Worm (Caenorhabditis elegans) whole organism, young adult: Measurements from ENCODE around the gene str-121.

Experiments
- B0261.1 ChIP-seq: sonication (generic microtip); optimal IDR thresholded peaks from 2 replicates; lab custom pipeline; 2016; ENCODE audit warnings: mild to moderate bottlenecking, missing genetic modification characterization, moderate library complexity, missing compliant biosample characterization
- D2030.7 ChIP-seq: fragments of 200-800 bp; sonication (Bioruptor generic); IDR thresholded peaks from 2 replicates; pipeline ENCODE4 v1.3.6; 2022; ENCODE audit warnings: missing genetic modification reagents, missing genetic modification characterization, missing compliant biosample characterization
- F10E7.11 ChIP-seq: sonication (generic microtip); optimal IDR thresholded peaks from 2 replicates; lab custom pipeline; 2017; ENCODE audit warnings: mild to moderate bottlenecking, missing genetic modification characterization, moderate library complexity, missing compliant biosample characterization
- F33H1.4 ChIP-seq: fragments of 200-800 bp; sonication (Bioruptor generic); IDR thresholded peaks from 2 replicates; pipeline ENCODE4 v1.3.6; 2022; ENCODE audit warnings: missing genetic modification reagents, missing genetic modification characterization, missing compliant biosample characterization
- F37B4.10 ChIP-seq: fragments of 200-800 bp; sonication (Bioruptor generic); IDR thresholded peaks from 2 replicates; pipeline ENCODE4 v1.3.6; 2022; ENCODE audit warnings: missing genetic modification characterization, missing compliant biosample characterization
- F39B2.1 ChIP-seq: fragments of 200-800 bp; sonication (Bioruptor generic); IDR thresholded peaks from 2 replicates; pipeline ENCODE4 v1.3.6; 2022; ENCODE audit warnings: missing genetic modification reagents, missing genetic modification characterization, missing compliant biosample characterization
- F49E8.2 ChIP-seq: sonication (generic microtip); optimal IDR thresholded peaks from 3 replicates; lab custom pipeline; 2017; ENCODE audit warnings: missing genetic modification characterization, mild to moderate bottlenecking, missing compliant biosample characterization, antibody characterized with exemption, moderate library complexity; ENCODE audit not compliant: insufficient read depth
- K11D2.4 ChIP-seq: fragments of 200-800 bp; sonication (Bioruptor generic); IDR thresholded peaks from 2 replicates; pipeline ENCODE4 v1.3.6; 2022; ENCODE audit warnings: missing genetic modification reagents, missing genetic modification characterization, missing compliant biosample characterization
- T26A5.8 ChIP-seq: sonication (generic microtip); optimal IDR thresholded peaks from 2 replicates; lab custom pipeline; 2016; ENCODE audit warnings: missing genetic modification characterization, missing compliant biosample characterization
- ceh-27 ChIP-seq: fragments of 200-800 bp; sonication (Bioruptor generic); optimal IDR thresholded peaks from 2 replicates; lab custom pipeline; 2018; ENCODE audit warnings: mild to moderate bottlenecking, missing genetic modification characterization, moderate library complexity, missing compliant biosample characterization
- ceh-58 ChIP-seq: fragments of 200-800 bp; sonication (Bioruptor generic); IDR thresholded peaks from 2 replicates; pipeline ENCODE4 v1.3.6; 2022; ENCODE audit warnings: missing genetic modification characterization, missing compliant biosample characterization
- dox-1 ChIP-seq: fragments of 200-800 bp; sonication (Bioruptor generic); IDR thresholded peaks from 2 replicates; pipeline ENCODE4 v1.3.6; 2022; ENCODE audit warnings: missing genetic modification reagents, missing genetic modification characterization, missing compliant biosample characterization
- efl-1 ChIP-seq: fragments of 150-350 bp; optimal IDR thresholded peaks from 2 replicates; lab custom pipeline; 2014; ENCODE audit warnings: missing biosample characterization, missing genetic modification reagents, missing genetic modification characterization
- ets-4 ChIP-seq: fragments of 200-800 bp; sonication (Bioruptor generic); optimal IDR thresholded peaks from 2 replicates; lab custom pipeline; 2018; ENCODE audit warnings: mild to moderate bottlenecking, missing genetic modification characterization, missing compliant biosample characterization
- hlh-12 ChIP-seq: sonication (generic microtip); optimal IDR thresholded peaks from 2 replicates; lab custom pipeline; 2016; ENCODE audit warnings: missing genetic modification characterization, missing compliant biosample characterization
- lag-1 ChIP-seq: fragments of 200-800 bp; sonication (Bioruptor generic); IDR thresholded peaks from 2 replicates; pipeline ENCODE4 v1.3.6; 2022; ENCODE audit warnings: missing genetic modification reagents, missing genetic modification characterization, missing compliant biosample characterization
- let-607 ChIP-seq, 2 experiments: fragments of 200-800 bp in 1 of 2; sonication (Bioruptor generic) in 1 of 2; sonication (generic microtip) in 1 of 2; optimal IDR thresholded peaks; 2 replicates each; lab custom pipeline; 2016 to 2018; ENCODE audit warnings: mild to moderate bottlenecking in 2 of 2, missing compliant biosample characterization in 2 of 2, missing genetic modification characterization in 2 of 2, moderate library complexity in 2 of 2, missing genotype in 1 of 2
- lin-35 ChIP-seq, 3 experiments: fragments of 150-350 bp in 2 of 3; sonication (generic microtip) in 1 of 3; optimal IDR thresholded peaks; 2 replicates each; lab custom pipeline; 2014 to 2018; ENCODE audit warnings: missing biosample characterization in 3 of 3, missing genetic modification characterization in 3 of 3, missing genetic modification reagents in 3 of 3
- lin-54 ChIP-seq: fragments of 200-800 bp; sonication (Bioruptor generic); optimal IDR thresholded peaks from 2 replicates; lab custom pipeline; 2018; ENCODE audit warnings: mild to moderate bottlenecking, missing genetic modification characterization, missing compliant biosample characterization
- lir-1 ChIP-seq: fragments of 200-800 bp; sonication (Bioruptor generic); conservative IDR thresholded peaks from 2 replicates; pipeline ENCODE4 v1.3.6; 2022; ENCODE audit warnings: missing genetic modification reagents, missing genetic modification characterization, missing compliant biosample characterization
- madf-6 ChIP-seq: fragments of 200-800 bp; sonication (Bioruptor generic); IDR thresholded peaks from 2 replicates; pipeline ENCODE4 v1.3.6; 2022; ENCODE audit warnings: missing genetic modification reagents, missing genetic modification characterization, missing compliant biosample characterization
- mel-28 ChIP-seq: sonication (generic microtip); optimal IDR thresholded peaks from 2 replicates; lab custom pipeline; 2016; ENCODE audit warnings: borderline replicate concordance, mild to moderate bottlenecking, missing genetic modification characterization, missing compliant biosample characterization
- mxl-1 ChIP-seq: sonication (generic microtip); optimal IDR thresholded peaks from 2 replicates; lab custom pipeline; 2016; ENCODE audit warnings: missing genetic modification characterization, missing compliant biosample characterization
- nfyb-1 ChIP-seq: fragments of 200-800 bp; sonication (Bioruptor generic); IDR thresholded peaks from 2 replicates; pipeline ENCODE4 v1.3.6; 2022; ENCODE audit warnings: missing genetic modification reagents, missing genetic modification characterization, missing compliant biosample characterization
- nhr-80 ChIP-seq: sonication (generic microtip); optimal IDR thresholded peaks from 2 replicates; lab custom pipeline; 2016; ENCODE audit warnings: missing genetic modification characterization, missing compliant biosample characterization
- rec-8 ChIP-seq, 2 experiments: sonication (generic microtip); optimal IDR thresholded peaks; 2 replicates each; lab custom pipeline; 2016; ENCODE audit warnings: mild to moderate bottlenecking in 2 of 2, missing genetic modification characterization in 2 of 2, missing genetic modification reagents in 2 of 2, missing genotype in 2 of 2, missing biosample characterization in 1 of 2, missing compliant biosample characterization in 1 of 2, moderate library complexity in 1 of 2
- repo-1 ChIP-seq: sonication (generic microtip); optimal IDR thresholded peaks from 2 replicates; lab custom pipeline; 2017; ENCODE audit warnings: mild to moderate bottlenecking, missing genetic modification characterization, missing compliant biosample characterization
- sea-2 ChIP-seq: fragments of 200-800 bp; sonication (Bioruptor generic); IDR thresholded peaks from 2 replicates; pipeline ENCODE4 v1.3.6; 2022; ENCODE audit warnings: missing genetic modification characterization, missing compliant biosample characterization
- snpc-3.4 ChIP-seq: sonication (generic microtip); optimal IDR thresholded peaks from 2 replicates; lab custom pipeline; 2017; ENCODE audit warnings: missing genetic modification characterization, mild to moderate bottlenecking, missing compliant biosample characterization, antibody characterized with exemption, moderate library complexity, missing genotype, missing genetic modification reagents
- somi-1 ChIP-seq: fragments of 200-800 bp; sonication (Bioruptor generic); optimal IDR thresholded peaks from 2 replicates; lab custom pipeline; 2018; ENCODE audit warnings: mild to moderate bottlenecking, missing genetic modification characterization, missing compliant biosample characterization
- zfh-2 ChIP-seq: fragments of 200-800 bp; sonication (Bioruptor generic); conservative IDR thresholded peaks from 2 replicates; pipeline ENCODE4 v1.3.6; 2022; ENCODE audit warnings: missing genetic modification reagents, missing genetic modification characterization, missing compliant biosample characterization
- ztf-18 ChIP-seq: sonication (generic microtip); optimal IDR thresholded peaks from 2 replicates; lab custom pipeline; 2016; ENCODE audit warnings: missing genotype, mild to moderate bottlenecking, missing genetic modification characterization, missing compliant biosample characterization
- ztf-22 ChIP-seq: fragments of 200-800 bp; sonication (Bioruptor generic); optimal IDR thresholded peaks from 2 replicates; lab custom pipeline; 2018; ENCODE audit warnings: mild to moderate bottlenecking, missing genetic modification characterization, moderate library complexity, missing compliant biosample characterization

Gene str-121

ce11 chrV:295802-296201 lies 41.3 kb upstream of the str-121 start:
- peak; percentile 74 for TF ChIP-seq zfh-2 (GFP tag; lab: Robert Waterston, UW)
- no peak for TF ChIP-seq lir-1 (GFP tag; lab: Robert Waterston, UW)

ce11 chrV:285298-285697 lies 30.8 kb upstream of the str-121 start:
- TF ChIP-seq nfyb-1 (GFP tag; lab: Robert Waterston, UW) (0 out of 2 replicates have a peak, but pooled peaks have one; percentile 56), ets-4 (GFP tag; lab: Kevin White, UChicago) (no peak)
- TF ChIP-seq, all 124 proteins: peak for 1

- TF ChIP-seq somi-1 (GFP tag; lab: Kevin White, UChicago) (peak; percentile 8), F10E7.11 (tag; lab: Kevin White, UChicago) (no peak), lin-35 (GFP tag; optimal IDR thresholded peaks at IDR 0.05; lab: Kevin White, UChicago) (no peak), rec-8 (tag; optimal IDR thresholded peaks at IDR 0.05; lab: Kevin White, UChicago) (no peak), K11D2.4 (GFP tag; lab: Robert Waterston, UW) (no peak), sea-2 (GFP tag; lab: Robert Waterston, UW) (no peak), snpc-3.4 (no peak), ceh-27 (GFP tag; lab: Kevin White, UChicago) (peak; percentile 24), F37B4.10 (no peak), hlh-12 (tag; lab: Kevin White, UChicago) (no peak), F49E8.2 (tag; lab: Kevin White, UChicago) (no peak), mel-28 (tag; lab: Kevin White, UChicago) (no peak), F39B2.1 (no peak), lin-54 (GFP tag; lab: Kevin White, UChicago) (no peak)
Observed at ce11 chrV:284808-285207, 30.3 kb upstream of the str-121 start.

- TF ChIP-seq madf-6 (GFP tag; lab: Robert Waterston, UW) (no peak), efl-1 (GFP tag; lab: Kevin White, UChicago) (no peak), T26A5.8 (tag; lab: Kevin White, UChicago) (no peak), ceh-58 (no peak), dox-1 (GFP tag; lab: Robert Waterston, UW) (no peak), F33H1.4 (GFP tag; lab: Robert Waterston, UW) (no peak), zfh-2 (GFP tag; lab: Robert Waterston, UW) (no peak), lag-1 (GFP tag; lab: Robert Waterston, UW) (no peak), mxl-1 (tag; lab: Kevin White, UChicago) (no peak), repo-1 (tag; lab: Kevin White, UChicago) (no peak), nhr-80 (tag; lab: Kevin White, UChicago) (no peak), D2030.7 (GFP tag; lab: Robert Waterston, UW) (no peak), B0261.1 (tag; lab: Kevin White, UChicago) (no peak), ztf-18 (no peak), let-607 (tag; optimal IDR thresholded peaks at IDR 0.05; lab: Kevin White, UChicago) (no peak), lir-1 (GFP tag; lab: Robert Waterston, UW) (no peak), ztf-22 (GFP tag; lab: Kevin White, UChicago) (no peak)
Observed at ce11 chrV:283953-284352, 29.5 kb upstream of the str-121 start.
